Worm (Caenorhabditis elegans) whole organism, L2 larva: Measurements from ENCODE around the gene H03E18.2.

Source experiments
- C34F6.9 ChIP-seq: fragments of 150-350 bp; optimal IDR thresholded peaks from 2 replicates; lab custom pipeline; 2014; ENCODE audit warnings: missing biosample characterization, missing genetic modification characterization
- F13H6.1 ChIP-seq: sonication (generic microtip); optimal IDR thresholded peaks from 2 replicates; lab custom pipeline; 2016; ENCODE audit warnings: missing genetic modification characterization, missing compliant biosample characterization
- R02D3.7 ChIP-seq: fragments of 150-350 bp; optimal IDR thresholded peaks from 2 replicates; lab custom pipeline; 2014; ENCODE audit warnings: missing biosample characterization, missing genetic modification characterization
- Y55F3AM.14 ChIP-seq: fragments of 200-800 bp; sonication (Bioruptor generic); optimal IDR thresholded peaks from 2 replicates; lab custom pipeline; 2018; ENCODE audit warnings: mild to moderate bottlenecking, missing genetic modification characterization, missing compliant biosample characterization
- ZK546.5 ChIP-seq: sonication (generic microtip); optimal IDR thresholded peaks from 2 replicates; lab custom pipeline; 2017; ENCODE audit warnings: missing biosample characterization, missing genetic modification characterization
- alr-1 ChIP-seq: fragments of 150-350 bp; optimal IDR thresholded peaks from 2 replicates; lab custom pipeline; 2014; ENCODE audit warnings: missing biosample characterization, missing genetic modification characterization
- aly-2 ChIP-seq: fragments of 150-350 bp; optimal IDR thresholded peaks from 2 replicates; lab custom pipeline; 2014; ENCODE audit warnings: missing biosample characterization, missing genetic modification characterization
- ama-1 ChIP-seq: fragments of 150-350 bp; optimal IDR thresholded peaks from 2 replicates; lab custom pipeline; 2018; ENCODE audit warnings: inconsistent platforms
- blmp-1 ChIP-seq: sonication (generic microtip); optimal IDR thresholded peaks from 2 replicates; lab custom pipeline; 2017; ENCODE audit warnings: missing genetic modification characterization, mild to moderate bottlenecking, missing compliant biosample characterization, antibody characterized with exemption, moderate library complexity; ENCODE audit not compliant: insufficient read depth
- crh-2 ChIP-seq: sonication (generic microtip); optimal IDR thresholded peaks from 2 replicates; lab custom pipeline; 2017; ENCODE audit warnings: missing biosample characterization, missing genetic modification characterization
- egl-27 ChIP-seq: sonication (generic microtip); optimal IDR thresholded peaks from 3 replicates; lab custom pipeline; 2017; ENCODE audit warnings: missing biosample characterization, missing genetic modification reagents, missing genetic modification characterization
- elt-1 ChIP-seq: fragments of 150-350 bp; optimal IDR thresholded peaks from 2 replicates; lab custom pipeline; 2014; ENCODE audit warnings: missing biosample characterization, missing genetic modification characterization
- elt-3 ChIP-seq: sonication (generic microtip); optimal IDR thresholded peaks from 2 replicates; lab custom pipeline; 2017; ENCODE audit warnings: missing biosample characterization, missing genetic modification characterization
- fos-1 ChIP-seq: fragments of 150-350 bp; optimal IDR thresholded peaks from 2 replicates; lab custom pipeline; 2014; ENCODE audit warnings: missing biosample characterization, missing genetic modification characterization
- gmeb-1 ChIP-seq: fragments of 150-350 bp; optimal IDR thresholded peaks from 2 replicates; lab custom pipeline; 2014; ENCODE audit warnings: missing biosample characterization, missing genetic modification characterization
- lin-11 ChIP-seq: fragments of 150-350 bp; sonication (generic microtip); optimal IDR thresholded peaks from 2 replicates; lab custom pipeline; 2014; ENCODE audit warnings: missing biosample characterization, missing genetic modification characterization, inconsistent platforms, mixed read lengths
- lin-13 ChIP-seq: fragments of 150-350 bp; optimal IDR thresholded peaks from 2 replicates; lab custom pipeline; 2014; ENCODE audit warnings: missing biosample characterization, missing genetic modification reagents, missing genetic modification characterization
- lin-39 ChIP-seq: fragments of 150-350 bp; optimal IDR thresholded peaks from 2 replicates; lab custom pipeline; 2014; ENCODE audit warnings: missing biosample characterization, missing genetic modification reagents, missing genetic modification characterization
- lsy-2 ChIP-seq, 2 experiments: fragments of 150-350 bp in 1 of 2; sonication (generic microtip) in 1 of 2; optimal IDR thresholded peaks; 2 replicates each; lab custom pipeline; 2014 to 2017; ENCODE audit warnings: missing biosample characterization in 2 of 2, missing genetic modification characterization in 2 of 2
- mdl-1 ChIP-seq, 2 experiments: fragments of 150-350 bp in 1 of 2; sonication (generic microtip) in 1 of 2; optimal IDR thresholded peaks; 2 replicates each; lab custom pipeline; 2017; ENCODE audit warnings: missing biosample characterization in 2 of 2, missing genetic modification characterization in 2 of 2
- nhr-10 ChIP-seq: sonication (generic microtip); optimal IDR thresholded peaks from 2 replicates; lab custom pipeline; 2017; ENCODE audit warnings: missing biosample characterization, missing genetic modification characterization
- nhr-11 ChIP-seq: fragments of 150-350 bp; optimal IDR thresholded peaks from 2 replicates; lab custom pipeline; 2014; ENCODE audit warnings: missing biosample characterization, missing genetic modification characterization
- nhr-12 ChIP-seq: fragments of 150-350 bp; optimal IDR thresholded peaks from 2 replicates; lab custom pipeline; 2014; ENCODE audit warnings: missing biosample characterization, missing genetic modification characterization
- nhr-21 ChIP-seq: fragments of 150-350 bp; optimal IDR thresholded peaks from 2 replicates; lab custom pipeline; 2014; ENCODE audit warnings: missing biosample characterization, missing genetic modification characterization
- nhr-23 ChIP-seq: fragments of 150-350 bp; optimal IDR thresholded peaks from 2 replicates; lab custom pipeline; 2014; ENCODE audit warnings: missing biosample characterization, missing genetic modification reagents, missing genetic modification characterization
- nhr-237 ChIP-seq: fragments of 150-350 bp; optimal IDR thresholded peaks from 2 replicates; lab custom pipeline; 2014; ENCODE audit warnings: missing biosample characterization, missing genetic modification characterization
- nhr-25 ChIP-seq: fragments of 150-350 bp; sonication (generic microtip); optimal IDR thresholded peaks from 3 replicates; lab custom pipeline; 2014; ENCODE audit warnings: missing biosample characterization, missing genetic modification characterization
- nhr-6 ChIP-seq: fragments of 150-350 bp; optimal IDR thresholded peaks from 2 replicates; lab custom pipeline; 2014; ENCODE audit warnings: missing biosample characterization, missing genetic modification characterization
- nhr-77 ChIP-seq: fragments of 150-350 bp; optimal IDR thresholded peaks from 2 replicates; lab custom pipeline; 2014; ENCODE audit warnings: missing biosample characterization, missing genetic modification characterization
- peb-1 ChIP-seq: fragments of 150-350 bp; optimal IDR thresholded peaks from 2 replicates; lab custom pipeline; 2014; ENCODE audit warnings: missing biosample characterization, missing genetic modification characterization
- sem-4 ChIP-seq: fragments of 150-350 bp; optimal IDR thresholded peaks from 2 replicates; lab custom pipeline; 2014; ENCODE audit warnings: missing biosample characterization, missing genetic modification reagents, missing genetic modification characterization
- skn-1 ChIP-seq: sonication (generic microtip); optimal IDR thresholded peaks from 2 replicates; lab custom pipeline; 2017; ENCODE audit warnings: missing biosample characterization, missing genetic modification characterization
- sma-3 ChIP-seq: sonication (generic microtip); optimal IDR thresholded peaks from 2 replicates; lab custom pipeline; 2016; ENCODE audit warnings: missing genetic modification reagents, missing genetic modification characterization, missing compliant biosample characterization
- sma-9 ChIP-seq, 2 experiments: fragments of 150-350 bp in 1 of 2; sonication (generic microtip) in 1 of 2; optimal IDR thresholded peaks; 2 replicates each; lab custom pipeline; 2014 to 2016; ENCODE audit warnings: missing genetic modification characterization in 2 of 2, mild to moderate bottlenecking in 1 of 2, missing biosample characterization in 1 of 2, missing compliant biosample characterization in 1 of 2, missing genetic modification reagents in 1 of 2, moderate library complexity in 1 of 2
- snpc-4 ChIP-seq: fragments of 150-350 bp; optimal IDR thresholded peaks from 2 replicates; lab custom pipeline; 2014; ENCODE audit warnings: missing biosample characterization, missing genetic modification characterization
- unc-39 ChIP-seq: fragments of 150-350 bp; optimal IDR thresholded peaks from 2 replicates; lab custom pipeline; 2014; ENCODE audit warnings: missing biosample characterization, missing genetic modification characterization
- unc-55 ChIP-seq: fragments of 150-350 bp; sonication (generic microtip); optimal IDR thresholded peaks from 3 replicates; lab custom pipeline; 2014; ENCODE audit warnings: missing biosample characterization, missing genetic modification reagents, missing genetic modification characterization
- unc-62 ChIP-seq: fragments of 150-350 bp; optimal IDR thresholded peaks from 2 replicates; lab custom pipeline; 2014; ENCODE audit warnings: missing biosample characterization, missing genetic modification reagents, missing genetic modification characterization
- zag-1 ChIP-seq: fragments of 150-350 bp; optimal IDR thresholded peaks from 2 replicates; lab custom pipeline; 2014; ENCODE audit warnings: missing biosample characterization, missing genetic modification characterization
- ztf-1 ChIP-seq: fragments of 200-800 bp; sonication (Bioruptor generic); conservative IDR thresholded peaks from 2 replicates; pipeline ENCODE4 v1.3.6; 2022; ENCODE audit warnings: missing genetic modification characterization, missing compliant biosample characterization
- ztf-11 ChIP-seq: sonication (generic microtip); optimal IDR thresholded peaks from 2 replicates; lab custom pipeline; 2017; ENCODE audit warnings: missing biosample characterization, missing genetic modification characterization
- ztf-4 ChIP-seq: fragments of 150-350 bp; optimal IDR thresholded peaks from 2 replicates; lab custom pipeline; 2014; ENCODE audit warnings: missing biosample characterization, missing genetic modification characterization

Gene H03E18.2

DNA sequence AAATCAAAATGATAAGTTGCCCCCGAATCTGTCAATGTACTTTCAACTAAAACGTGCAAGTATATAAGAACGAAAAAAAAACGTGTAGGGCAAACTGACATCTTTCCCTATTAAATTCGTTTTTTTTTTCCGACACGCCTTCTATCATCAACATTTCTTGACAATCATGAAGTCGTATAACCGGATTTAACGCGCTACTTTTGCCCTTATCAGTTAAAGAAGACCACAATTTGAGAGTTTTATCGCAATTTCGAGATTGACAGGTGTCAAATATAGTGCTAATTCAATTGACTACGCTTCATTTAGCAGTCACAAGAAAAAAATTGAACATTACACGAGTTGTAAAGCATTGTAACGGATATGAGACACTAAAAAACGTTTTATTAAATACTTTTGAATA lies 46.9 kb upstream of the H03E18.2 start:
- TF ChIP-seq sem-4 (no peak), fos-1 (tag; lab: Kevin White, UChicago) (peak; percentile 80)

DNA sequence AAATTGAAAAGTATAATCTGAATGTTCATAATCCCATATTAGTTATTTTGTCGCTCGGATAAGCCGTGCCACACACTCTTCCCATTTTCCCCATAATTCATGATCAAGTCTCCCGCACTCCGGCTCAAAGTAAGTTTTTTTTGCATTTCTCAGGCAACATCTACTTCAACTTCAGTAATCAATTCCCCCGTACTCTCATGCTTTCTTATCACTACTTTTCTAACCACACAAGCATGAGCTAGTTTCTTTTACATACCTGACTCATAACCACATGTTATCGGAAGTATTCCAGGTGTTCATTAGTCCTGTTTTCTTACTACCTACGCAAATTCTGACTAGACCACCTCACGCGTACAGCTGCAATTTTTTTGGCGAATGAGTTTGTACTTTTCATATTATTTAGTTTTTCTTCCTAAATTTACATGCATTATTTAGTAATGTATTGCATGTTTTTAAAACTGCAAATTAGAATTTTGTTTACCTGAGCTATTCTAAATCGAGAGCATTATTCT lies 46.3 kb upstream of the H03E18.2 start:
- peak in 1 of 2 experiments; percentile 6 for TF ChIP-seq lsy-2 (tag; optimal IDR thresholded peaks at IDR 0.05; lab: Kevin White, UChicago)
- TF ChIP-seq crh-2 (tag; lab: Kevin White, UChicago), result no peak
- peak; percentile 14 for TF ChIP-seq fos-1 (tag; lab: Kevin White, UChicago)
- peak; percentile 9 for TF ChIP-seq nhr-21 (tag; lab: Kevin White, UChicago)

DNA sequence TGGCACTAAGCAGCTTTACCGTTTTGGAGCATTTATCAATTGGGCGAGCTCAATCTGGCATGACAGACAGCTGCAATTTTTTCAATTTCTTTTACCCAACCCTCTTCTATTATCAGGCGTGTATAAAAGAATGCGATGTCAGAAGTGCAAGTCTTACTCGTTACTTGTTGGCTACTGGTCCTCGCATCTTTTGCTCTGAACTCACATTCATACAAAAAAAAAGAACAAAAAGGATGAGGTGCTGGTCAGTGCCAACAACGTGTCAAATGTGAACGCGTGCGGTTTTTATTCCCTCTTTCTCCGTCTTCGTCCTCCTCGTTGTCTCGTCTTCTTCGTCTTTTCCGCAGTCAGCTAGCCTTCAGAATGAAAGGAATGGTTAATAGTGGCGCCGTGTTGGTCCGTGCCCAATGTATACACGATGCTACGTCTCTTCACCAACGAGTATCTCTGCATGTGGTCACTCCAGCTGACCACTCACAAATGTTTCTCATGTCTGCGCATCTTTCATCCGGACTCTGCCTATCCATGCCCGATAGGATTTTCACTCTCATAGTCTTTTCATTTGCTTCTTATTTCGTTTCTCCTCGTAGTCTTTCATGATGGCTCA lies 45.6 kb upstream of the H03E18.2 start:
- TF ChIP-seq sem-4 (peak; percentile 3), nhr-23 (no peak), zag-1 (peak; percentile 6), unc-62 (GFP tag; lab: Kevin White, UChicago) (no peak), C34F6.9 (tag; lab: Kevin White, UChicago) (peak; percentile 25), crh-2 (tag; lab: Kevin White, UChicago) (no peak), mdl-1 (tag; optimal IDR thresholded peaks at IDR 0.05; lab: Kevin White, UChicago) (peak; percentile 32 to 60), F13H6.1 (tag; lab: Kevin White, UChicago) (peak; percentile 87), ZK546.5 (tag; lab: Kevin White, UChicago) (no peak), fos-1 (tag; lab: Kevin White, UChicago) (no peak), Y55F3AM.14 (GFP tag; lab: Kevin White, UChicago) (no peak)

DNA sequence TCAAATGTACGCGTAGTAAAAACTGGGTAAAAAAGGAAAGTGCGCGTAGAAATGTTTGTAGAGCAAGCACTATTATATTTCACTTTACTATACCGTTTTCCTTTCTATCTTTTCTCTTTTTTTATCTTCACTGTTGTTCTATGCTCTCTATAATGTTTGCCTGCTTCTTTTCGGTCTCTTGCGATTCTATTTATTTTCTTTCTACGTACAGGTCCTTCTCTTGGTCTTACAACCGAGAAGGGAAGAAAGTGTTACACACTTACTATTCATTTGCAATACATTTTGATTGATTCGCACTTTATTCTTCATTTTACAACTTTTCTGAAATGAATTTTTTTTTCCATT lies 44.1 kb upstream of the H03E18.2 start:
- TF ChIP-seq R02D3.7 (tag; lab: Kevin White, UChicago), result no peak
- TF ChIP-seq snpc-4, result no peak
- TF ChIP-seq nhr-6 (tag; lab: Kevin White, UChicago), result no peak
- no peak for TF ChIP-seq elt-1 (tag; lab: Kevin White, UChicago)
- TF ChIP-seq Y55F3AM.14 (GFP tag; lab: Kevin White, UChicago), result no peak
- TF ChIP-seq nhr-12 (tag; lab: Kevin White, UChicago), result no peak
- TF ChIP-seq C34F6.9 (tag; lab: Kevin White, UChicago), result no peak
- no peak for TF ChIP-seq alr-1 (tag; lab: Kevin White, UChicago)
- no peak for TF ChIP-seq ztf-4
- peak; percentile 5 for TF ChIP-seq nhr-25 (tag; lab: Kevin White, UChicago)
- no peak for TF ChIP-seq nhr-23
- TF ChIP-seq unc-39 (tag; lab: Kevin White, UChicago), result no peak
- no peak for TF ChIP-seq skn-1
- TF ChIP-seq ztf-1 (GFP tag; lab: Robert Waterston, UW), result no peak
- no peak for TF ChIP-seq elt-3 (tag; lab: Kevin White, UChicago)
- no peak for TF ChIP-seq nhr-11
- no peak for TF ChIP-seq nhr-21 (tag; lab: Kevin White, UChicago)
- no peak for TF ChIP-seq lin-11 (tag; lab: Kevin White, UChicago)
- no peak for TF ChIP-seq lin-13 (GFP tag; lab: Kevin White, UChicago)
- TF ChIP-seq sma-3 (GFP tag; lab: Kevin White, UChicago), result no peak
- no peak for TF ChIP-seq ZK546.5 (tag; lab: Kevin White, UChicago)
- no peak for TF ChIP-seq nhr-237 (tag; lab: Kevin White, UChicago)
- no peak for TF ChIP-seq ama-1 (lab: Kevin White, UChicago)
- TF ChIP-seq crh-2 (tag; lab: Kevin White, UChicago), result no peak
- TF ChIP-seq peb-1, result no peak
- TF ChIP-seq nhr-77 (tag; lab: Kevin White, UChicago), result no peak
- no peak for TF ChIP-seq egl-27 (tag; lab: Kevin White, UChicago)
- TF ChIP-seq blmp-1 (tag; lab: Kevin White, UChicago), result peak; percentile 67
- TF ChIP-seq F13H6.1 (tag; lab: Kevin White, UChicago), result peak; percentile 31
- no peak for TF ChIP-seq unc-55
- no peak for TF ChIP-seq nhr-10 (tag; lab: Kevin White, UChicago)
- TF ChIP-seq fos-1 (tag; lab: Kevin White, UChicago), result peak; percentile 54
- peak; percentile 10 for TF ChIP-seq gmeb-1 (tag; lab: Kevin White, UChicago)
- no peak for TF ChIP-seq aly-2 (tag; lab: Kevin White, UChicago)
- peak; percentile 11 for TF ChIP-seq sma-9 (GFP tag; optimal IDR thresholded peaks at IDR 0.05; lab: Kevin White, UChicago)
- no peak for TF ChIP-seq sma-9 (tag; optimal IDR thresholded peaks at IDR 0.05; lab: Kevin White, UChicago)
- no peak for TF ChIP-seq lin-39 (tag; lab: Kevin White, UChicago)
- no peak for TF ChIP-seq ztf-11 (tag; lab: Kevin White, UChicago)
- TF ChIP-seq, all 48 proteins: peak for 6
